Fruit fly (Drosophila melanogaster): ENCODE results near the gene CG8813.

Gene CG8813

DNA sequence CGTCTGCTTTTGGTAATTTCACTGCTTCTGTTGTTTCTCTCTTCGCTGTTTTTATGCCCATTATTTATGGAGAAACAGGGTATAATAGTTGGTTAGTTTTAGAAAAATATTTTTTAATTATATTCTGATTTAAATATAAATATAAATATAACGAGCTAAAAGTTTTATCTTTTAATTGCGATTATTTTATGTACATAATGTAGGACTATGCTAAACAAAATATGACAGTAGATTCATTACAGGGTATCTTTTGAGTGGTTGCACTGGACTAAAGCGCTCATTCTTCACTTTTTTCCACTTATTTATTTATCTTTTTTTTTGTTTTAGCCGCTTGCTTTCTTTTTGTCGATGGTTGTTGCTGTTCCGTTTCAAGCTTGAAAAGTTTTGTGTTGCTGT, 35.6 kb downstream of the CG8813 start:
- peak in 1 of 2 experiments; percentile 43 for TF ChIP-seq ss (GFP tag; optimal IDR thresholded peaks at IDR 0.05)
- TF ChIP-seq Eip78C (GFP tag): peak; percentile 90
- peak; percentile 67 for TF ChIP-seq Sox15 (GFP tag; optimal IDR thresholded peaks at IDR 0.05)
- TF ChIP-seq fkh (GFP tag; optimal IDR thresholded peaks at IDR 0.05): no peak
- no peak for TF ChIP-seq vri (GFP tag; optimal IDR thresholded peaks at IDR 0.05)
- peak; percentile 43 for TF ChIP-seq CG11902 (GFP tag; optimal IDR thresholded peaks at IDR 0.05)
- TF ChIP-seq CG4318 (GFP tag; optimal IDR thresholded peaks at IDR 0.05): peak; percentile 35
- no peak for TF ChIP-seq Hr38 (GFP tag; optimal IDR thresholded peaks at IDR 0.05)
- TF ChIP-seq CG8632 (GFP tag; optimal IDR thresholded peaks at IDR 0.05): peak; percentile 81
- peak; percentile 41 for TF ChIP-seq spab (GFP tag; optimal IDR thresholded peaks at IDR 0.05)
- peak; percentile 43; the same call in 2 of the 3 replicates for TF ChIP-seq CG6163 (GFP tag; IDR thresholded peaks at IDR 0.05)
- TF ChIP-seq pdm3 (GFP tag; optimal IDR thresholded peaks at IDR 0.05): peak; percentile 64
- peak; percentile 72 for TF ChIP-seq svp (GFP tag)
- TF ChIP-seq eg (GFP tag; IDR thresholded peaks at IDR 0.05): peak; percentile 71
- TF ChIP-seq net (GFP tag; optimal IDR thresholded peaks at IDR 0.05): peak; percentile 65
- TF ChIP-seq CG31627 (GFP tag; optimal IDR thresholded peaks at IDR 0.05): peak; percentile 48
- TF ChIP-seq CG32006 (GFP tag; optimal IDR thresholded peaks at IDR 0.05): peak; percentile 79
- peak; percentile 81 for TF ChIP-seq achi (GFP tag; optimal IDR thresholded peaks at IDR 0.05)
- no peak for TF ChIP-seq CG9139 (GFP tag; optimal IDR thresholded peaks at IDR 0.05)
- peak; percentile 41 for TF ChIP-seq Hr39 (GFP tag; optimal IDR thresholded peaks at IDR 0.05)
- peak; percentile 55 for TF ChIP-seq CG10631 (GFP tag; optimal IDR thresholded peaks at IDR 0.05)
- TF ChIP-seq Eip93F (GFP tag; optimal IDR thresholded peaks at IDR 0.05): peak; percentile 25
- peak; percentile 61 for TF ChIP-seq Met (GFP tag; optimal IDR thresholded peaks at IDR 0.05)
- TF ChIP-seq Smox (GFP tag; optimal IDR thresholded peaks at IDR 0.05): peak; percentile 40
- TF ChIP-seq CG7368 (GFP tag; optimal IDR thresholded peaks at IDR 0.05): peak; percentile 57
- TF ChIP-seq topi (GFP tag; optimal IDR thresholded peaks at IDR 0.05): peak; percentile 58
- no peak for TF ChIP-seq fd59A (GFP tag; optimal IDR thresholded peaks at IDR 0.05)
- TF ChIP-seq CG34406 (GFP tag; optimal IDR thresholded peaks at IDR 0.05): peak; percentile 81
- peak; percentile 37 for TF ChIP-seq Ets96B (tag; optimal IDR thresholded peaks at IDR 0.05)
- no peak for TF ChIP-seq Sox14 (GFP tag; optimal IDR thresholded peaks at IDR 0.05)
- TF ChIP-seq CG6792 (GFP tag; optimal IDR thresholded peaks at IDR 0.05): peak; percentile 70
- peak; percentile 40 for TF ChIP-seq CG8319 (GFP tag; optimal IDR thresholded peaks at IDR 0.05)
- TF ChIP-seq CG15336 (GFP tag; IDR thresholded peaks at IDR 0.05): peak; percentile 82
- peak; percentile 74 for TF ChIP-seq OdsH (GFP tag; optimal IDR thresholded peaks at IDR 0.05)
- TF ChIP-seq CG10669 (GFP tag; optimal IDR thresholded peaks at IDR 0.05): peak; percentile 37
- peak; percentile 7 for TF ChIP-seq CG16779 (tag; optimal IDR thresholded peaks at IDR 0.05)
- TF ChIP-seq CG11762 (GFP tag; optimal IDR thresholded peaks at IDR 0.05; ENCODE audit: insufficient read depth): peak; percentile 54
- TF ChIP-seq CG3032 (tag; optimal IDR thresholded peaks at IDR 0.05): peak; percentile 37
- TF ChIP-seq CG3919 (GFP tag; optimal IDR thresholded peaks at IDR 0.05): peak; percentile 64
- TF ChIP-seq lz (GFP tag; optimal IDR thresholded peaks at IDR 0.05): peak; percentile 29
- TF ChIP-seq CG6854 (GFP tag; optimal IDR thresholded peaks at IDR 0.05): no peak
- peak; percentile 13 for TF ChIP-seq fd85E (GFP tag; optimal IDR thresholded peaks at IDR 0.05)
- TF ChIP-seq dsx (GFP tag; optimal IDR thresholded peaks at IDR 0.05; ENCODE audit: poor library complexity, severe bottlenecking): peak; percentile 45
- peak; percentile 37 for TF ChIP-seq cyc (GFP tag; optimal IDR thresholded peaks at IDR 0.05)
- TF ChIP-seq CG11294 (GFP tag; IDR thresholded peaks at IDR 0.05): peak; percentile 33; the same call in 1 of the 2 replicates
- no peak for TF ChIP-seq Ets21C (GFP tag; optimal IDR thresholded peaks at IDR 0.05)
- peak; percentile 80 for TF ChIP-seq esn (GFP tag; optimal IDR thresholded peaks at IDR 0.05)
- no peak for TF ChIP-seq CG6808 (GFP tag; optimal IDR thresholded peaks at IDR 0.05)
- TF ChIP-seq Blimp-1 (GFP tag; optimal IDR thresholded peaks at IDR 0.05): no peak
- TF ChIP-seq salr (GFP tag; optimal IDR thresholded peaks at IDR 0.05): peak in 1 of 2 experiments; percentile 64
- TF ChIP-seq Gug (GFP tag; IDR thresholded peaks at IDR 0.05): no peak
- peak; percentile 36 for TF ChIP-seq CG6276 (GFP tag; optimal IDR thresholded peaks at IDR 0.05)

All from whole organism, prepupa.